Worm (Caenorhabditis elegans) whole organism, early embryonic: ENCODE data around the gene mai-2.

Experiments used
- ama-1 ChIP-seq: fragments of 150-350 bp; optimal IDR thresholded peaks from 2 replicates; lab custom pipeline; 2014
- flt-1 ChIP-seq: fragments of 200-800 bp; sonication (Bioruptor generic); IDR thresholded peaks from 2 replicates; pipeline ENCODE4 v1.3.6; 2022; ENCODE audit warnings: missing genetic modification characterization, missing compliant biosample characterization

DNA sequence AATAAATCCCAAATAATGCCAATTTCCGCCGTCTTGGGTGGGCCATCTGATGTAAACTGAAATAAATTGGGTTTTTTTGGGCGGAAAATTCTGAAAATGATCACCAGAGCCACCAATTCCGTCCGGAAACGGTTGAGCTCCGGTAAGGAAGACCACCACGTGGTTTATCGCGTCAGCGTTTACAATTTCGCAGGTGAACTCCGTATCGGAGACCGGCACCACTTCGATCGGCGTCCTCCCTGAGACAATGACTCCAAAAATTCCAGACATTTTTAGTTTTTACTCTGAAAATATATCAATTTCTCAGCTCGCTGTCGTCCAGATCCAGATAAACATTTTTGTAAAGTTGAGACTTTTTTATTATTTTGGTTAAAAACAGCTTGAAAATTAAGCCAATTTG is 49.1 kb upstream of the mai-2 start, which contains the start of gene F42A6.6:
- TF ChIP-seq flt-1: no peak
- TF ChIP-seq ama-1: peak; percentile 94
